Fruit fly (Drosophila melanogaster) S2 (cell line): Measurements from ENCODE around the gene CG1103.

Experiments used
- CG8478 ChIP-seq: fragments of >200 bp; optimal IDR thresholded peaks from 2 replicates; lab custom pipeline; 2018
- CTCF ChIP-seq, 2 experiments: fragments of >200 bp; optimal IDR thresholded peaks; 2 replicates each; lab custom pipeline; 2018

The CG1103 gene

DNA sequence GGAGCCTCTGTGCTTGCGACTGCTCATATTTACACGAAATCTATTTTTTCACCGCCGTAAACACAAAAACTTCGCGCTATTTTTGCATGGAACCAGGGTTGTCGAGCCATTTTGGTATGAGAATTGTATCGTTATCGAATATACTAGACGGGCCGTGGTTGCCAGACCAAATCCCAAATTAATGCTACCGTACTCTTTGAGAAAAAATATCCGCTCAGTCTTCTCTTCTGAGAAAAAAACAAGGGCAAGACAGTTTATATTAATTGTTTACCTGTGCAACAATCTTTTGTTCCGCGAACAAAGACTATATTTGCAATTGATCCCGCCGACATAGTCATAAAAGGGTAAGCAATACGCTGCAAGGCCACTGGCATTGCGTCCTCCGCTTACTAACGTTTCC lies at the start of gene CG1103, which contains the start of gene Skp2:
TSS of gene CG1103 (plus strand) at position 176 of the 400 bp plus-strand sequence.
TSS of gene Skp2 (minus strand) at position 95 of the 400 bp plus-strand sequence.
- TF ChIP-seq CG8478 (lab: Kevin White, UChicago) (no peak), CTCF (optimal IDR thresholded peaks at IDR 0.05; lab: Kevin White, UChicago) (peak in 1 of 2 experiments; percentile 34)

DNA sequence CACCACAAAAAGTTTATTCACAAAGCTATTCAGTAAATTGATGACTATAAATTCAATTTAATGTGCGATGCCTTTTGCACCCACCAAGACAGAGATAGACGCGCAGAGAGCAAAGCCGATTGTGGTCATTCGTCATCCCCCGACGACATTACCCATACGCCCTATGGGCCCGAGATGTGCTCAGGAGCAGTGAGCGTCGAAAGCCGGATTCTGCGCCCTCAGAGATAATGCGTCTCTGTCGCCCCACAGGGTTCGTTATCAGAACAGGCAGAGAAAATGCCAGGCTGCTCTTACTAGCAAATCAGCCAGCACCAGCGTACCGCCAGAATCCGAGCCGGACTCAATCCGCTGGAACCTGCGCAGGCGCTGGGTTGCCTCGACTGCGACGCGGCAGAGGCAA lies 46.3 kb upstream of the CG1103 start:
- TF ChIP-seq CTCF (optimal IDR thresholded peaks at IDR 0.05; lab: Kevin White, UChicago) (no peak), CG8478 (lab: Kevin White, UChicago) (no peak)

DNA sequence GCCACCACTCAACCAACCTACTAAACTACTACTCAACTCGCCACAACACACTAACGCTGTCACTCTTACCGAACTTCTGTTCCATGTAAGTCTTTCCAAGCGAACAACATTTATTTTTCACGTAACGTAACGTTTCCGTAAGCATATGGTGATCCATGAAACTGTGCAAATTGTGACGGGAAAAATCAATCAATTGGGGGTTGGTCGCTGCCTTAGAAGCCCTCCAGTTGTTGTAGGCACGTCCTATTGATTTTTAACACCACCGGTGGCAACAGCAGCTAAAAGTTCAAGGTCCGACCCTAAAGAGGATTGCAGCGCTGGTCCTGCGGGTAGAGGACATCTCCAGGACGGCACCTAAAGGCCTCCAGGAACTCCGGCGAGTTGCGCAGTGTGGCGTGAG lies 45.4 kb upstream of the CG1103 start:
- TF ChIP-seq CTCF (optimal IDR thresholded peaks at IDR 0.05; lab: Kevin White, UChicago) (no peak), CG8478 (lab: Kevin White, UChicago) (no peak)

DNA sequence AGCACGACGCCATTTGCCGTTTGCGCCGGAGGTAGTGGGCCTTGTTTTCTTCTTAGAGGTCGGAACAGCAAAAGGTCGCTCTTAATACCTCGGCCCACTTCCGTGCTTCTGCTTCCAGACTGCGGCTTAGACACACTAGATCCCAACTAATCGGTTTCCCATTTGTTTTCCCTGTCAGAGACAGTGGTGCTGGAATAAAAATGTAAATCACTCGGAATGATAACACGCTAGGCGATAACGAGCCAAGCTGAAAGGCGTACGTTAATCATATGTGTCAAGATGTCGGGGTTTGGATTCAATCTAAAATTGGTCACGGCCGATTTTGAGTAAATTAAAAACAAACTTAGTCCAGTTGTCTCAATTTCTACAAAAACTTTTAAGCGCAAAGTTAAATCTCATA lies 42.9 kb upstream of the CG1103 start, which contains the start of gene Nepl11:
TSS of gene Nepl11 (minus strand) at position 152 of the 400 bp plus-strand sequence.
- TF ChIP-seq CG8478 (lab: Kevin White, UChicago) (no peak), CTCF (optimal IDR thresholded peaks at IDR 0.05; lab: Kevin White, UChicago) (no peak)

DNA sequence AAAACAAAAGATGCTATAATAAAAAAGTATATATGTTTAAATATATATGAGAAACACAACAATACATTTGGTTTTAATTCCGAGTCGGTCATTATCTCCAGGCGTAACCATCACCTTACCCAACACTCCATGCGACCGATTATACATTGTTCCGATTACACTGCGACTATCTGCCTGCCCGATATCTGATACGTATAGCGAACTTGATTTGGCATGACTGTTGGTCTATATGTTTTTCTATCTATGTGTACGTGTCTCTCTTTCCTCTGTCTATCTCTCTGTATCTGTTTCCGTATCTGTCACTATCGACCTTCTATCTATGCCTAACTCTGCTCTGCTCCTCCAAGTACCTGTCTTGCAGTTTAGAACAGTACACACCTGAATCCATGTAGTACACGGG lies 36.1 kb upstream of the CG1103 start:
- no peak for TF ChIP-seq CG8478 (lab: Kevin White, UChicago)
- no peak for TF ChIP-seq CTCF (optimal IDR thresholded peaks at IDR 0.05; lab: Kevin White, UChicago)

DNA sequence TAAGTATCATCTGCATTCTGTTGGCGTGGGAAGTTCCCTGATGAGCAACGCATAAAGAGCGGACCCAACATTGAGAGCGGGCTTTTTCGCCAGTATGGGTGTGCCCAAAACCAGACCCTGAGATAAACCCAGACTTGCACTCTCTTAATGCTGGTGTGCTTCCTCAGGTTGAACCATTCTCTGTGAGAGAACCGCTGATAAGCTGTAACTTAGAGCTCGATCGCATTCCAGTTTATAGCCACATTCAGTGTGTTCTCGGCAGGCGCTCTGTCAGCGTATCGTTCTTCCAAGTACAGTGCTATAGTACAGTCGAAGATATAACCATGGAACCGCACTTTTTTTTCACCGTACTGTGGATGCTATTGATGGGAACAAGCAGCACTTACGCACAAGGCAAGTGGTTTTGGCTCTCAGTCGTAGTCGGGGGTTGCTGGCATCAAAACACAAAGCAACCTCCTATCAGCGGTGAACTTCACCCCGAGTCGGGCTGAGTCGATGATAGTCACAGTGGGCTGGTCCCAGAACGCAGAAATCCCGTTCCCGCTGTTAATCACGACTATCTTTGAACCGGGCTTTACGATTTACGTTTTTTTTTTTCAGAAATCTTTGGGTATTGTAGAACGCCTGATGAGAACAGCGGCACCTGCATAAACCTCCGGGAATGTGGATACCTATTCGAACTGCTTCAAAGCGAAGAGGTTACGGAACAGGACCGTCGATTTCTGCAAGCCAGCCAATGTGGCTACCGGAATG lies 29.7 kb upstream of the CG1103 start, which contains the start of gene MP1:
TSS of gene MP1 (plus strand) at position 245 of the 753 bp plus-strand sequence.
- TF ChIP-seq CTCF (optimal IDR thresholded peaks at IDR 0.05; lab: Kevin White, UChicago) (no peak), CG8478 (lab: Kevin White, UChicago) (no peak)

DNA sequence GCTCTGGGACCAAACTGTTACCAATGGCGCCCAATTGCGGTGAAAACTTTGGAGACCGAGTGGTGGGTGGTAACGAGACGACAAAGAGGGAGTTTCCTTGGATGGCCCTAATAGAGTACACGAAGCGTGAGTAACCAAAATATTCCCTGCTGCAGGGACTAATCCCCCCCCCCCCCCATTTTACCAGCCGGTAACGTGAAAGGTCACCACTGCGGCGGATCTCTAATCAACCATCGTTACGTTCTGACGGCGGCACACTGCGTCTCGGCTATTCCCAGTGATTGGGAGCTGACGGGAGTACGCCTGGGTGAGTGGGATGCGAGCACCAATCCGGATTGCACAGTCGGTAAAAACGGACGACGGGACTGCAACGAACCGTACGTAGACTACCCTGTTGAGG lies 28.8 kb upstream of the CG1103 start:
- no peak for TF ChIP-seq CG8478 (lab: Kevin White, UChicago)
- TF ChIP-seq CTCF (optimal IDR thresholded peaks at IDR 0.05; lab: Kevin White, UChicago) = no peak

DNA sequence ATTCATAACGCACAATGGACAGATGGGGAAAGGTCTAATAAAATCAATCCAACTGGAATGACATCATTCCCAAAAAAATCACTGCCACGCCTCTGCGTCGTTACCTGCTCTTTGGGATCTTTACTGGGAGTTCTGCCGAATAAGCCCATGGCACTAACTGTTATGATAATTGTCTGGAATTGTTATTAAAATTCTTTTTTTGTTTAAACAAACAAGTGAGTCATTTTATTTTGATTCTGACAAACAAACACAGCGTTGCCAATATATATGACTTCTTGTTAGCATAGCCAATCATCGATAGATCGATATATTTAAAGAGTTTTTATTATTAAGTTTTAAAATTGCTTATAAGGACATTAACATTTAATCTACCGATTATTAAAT lies 26.9 kb upstream of the CG1103 start, which contains the start of gene Vps24:
TSS of gene Vps24 (minus strand) at position 265 of the 384 bp plus-strand sequence.
- TF ChIP-seq CG8478 (lab: Kevin White, UChicago) (no peak), CTCF (optimal IDR thresholded peaks at IDR 0.05; lab: Kevin White, UChicago) (no peak)

DNA sequence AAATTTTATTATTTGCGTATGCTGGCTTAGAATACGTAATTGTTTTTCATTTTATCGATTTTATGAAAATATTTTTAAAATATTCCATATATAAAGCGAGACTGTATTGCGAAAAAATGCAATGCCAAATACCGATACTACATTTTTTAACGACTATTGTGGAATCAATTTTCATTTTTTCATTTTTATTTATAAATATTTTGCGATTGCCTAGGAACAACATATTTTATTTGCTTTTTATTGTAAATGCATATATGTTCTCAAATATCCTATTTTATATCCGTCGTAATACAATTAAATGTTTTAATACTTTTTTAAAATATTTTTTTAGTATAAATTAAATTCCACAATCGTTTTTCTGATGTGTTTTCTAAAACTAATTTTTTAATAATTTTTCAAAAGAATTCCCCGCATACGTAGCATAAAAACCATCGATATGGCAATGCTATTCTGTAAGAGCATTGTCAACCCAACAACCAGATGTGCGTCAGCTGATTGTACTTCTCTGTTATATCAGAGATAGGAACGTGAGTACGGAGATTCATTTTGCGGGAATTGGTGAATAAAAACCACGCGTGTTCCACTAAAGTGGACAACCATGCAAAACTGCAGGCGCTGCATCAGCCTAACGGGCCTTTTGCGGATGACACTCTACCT lies 26.4 kb upstream of the CG1103 start, which contains the start of gene Suv3:
TSS of gene Suv3 (plus strand) at position 489 of the 657 bp plus-strand sequence.
- no peak for TF ChIP-seq CTCF (optimal IDR thresholded peaks at IDR 0.05; lab: Kevin White, UChicago)
- no peak for TF ChIP-seq CG8478 (lab: Kevin White, UChicago)

DNA sequence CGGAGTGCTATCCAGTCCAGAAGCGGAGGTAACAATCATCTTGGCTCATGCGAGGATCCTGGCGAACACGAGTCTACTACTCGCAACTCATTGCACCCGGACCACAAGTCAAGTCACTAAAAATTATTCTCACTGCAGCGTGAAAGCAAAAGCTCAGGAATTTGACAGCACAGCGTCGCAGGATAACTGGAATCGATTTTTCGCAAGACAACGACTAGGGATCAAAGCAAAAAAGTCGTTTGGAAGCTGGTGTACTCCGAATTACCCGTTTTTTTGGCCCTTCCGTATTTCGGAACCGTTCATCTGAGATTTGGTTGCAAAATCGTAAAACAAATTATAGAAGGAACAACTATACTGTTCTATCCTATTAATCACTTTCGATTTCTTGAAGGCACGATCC lies 19.0 kb upstream of the CG1103 start:
- TF ChIP-seq CG8478 (lab: Kevin White, UChicago) (no peak), CTCF (optimal IDR thresholded peaks at IDR 0.05; lab: Kevin White, UChicago) (no peak)

DNA sequence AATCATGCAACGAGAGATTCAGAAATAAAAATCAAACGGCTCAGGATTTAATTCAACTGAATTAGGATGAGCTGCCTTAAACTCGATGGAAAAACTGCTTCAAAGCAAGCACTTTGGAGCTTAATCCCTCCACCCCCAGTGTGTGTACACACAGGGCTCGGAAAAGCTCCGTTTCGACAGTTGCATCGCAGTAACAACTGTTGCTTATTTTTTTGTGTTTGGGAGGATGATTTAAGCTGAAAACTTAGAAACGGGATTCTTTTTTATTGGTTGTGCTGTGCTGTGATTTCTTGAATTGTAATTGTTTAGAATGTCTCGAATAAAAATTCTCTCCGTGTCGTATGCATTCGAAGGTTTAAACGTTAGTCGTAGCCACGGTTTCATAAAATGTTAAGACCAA lies 18.6 kb upstream of the CG1103 start, which contains the start of gene Syt14:
TSS of gene Syt14 (minus strand) at position 71 of the 400 bp plus-strand sequence.
- no peak for TF ChIP-seq CTCF (optimal IDR thresholded peaks at IDR 0.05; lab: Kevin White, UChicago)
- no peak for TF ChIP-seq CG8478 (lab: Kevin White, UChicago)

DNA sequence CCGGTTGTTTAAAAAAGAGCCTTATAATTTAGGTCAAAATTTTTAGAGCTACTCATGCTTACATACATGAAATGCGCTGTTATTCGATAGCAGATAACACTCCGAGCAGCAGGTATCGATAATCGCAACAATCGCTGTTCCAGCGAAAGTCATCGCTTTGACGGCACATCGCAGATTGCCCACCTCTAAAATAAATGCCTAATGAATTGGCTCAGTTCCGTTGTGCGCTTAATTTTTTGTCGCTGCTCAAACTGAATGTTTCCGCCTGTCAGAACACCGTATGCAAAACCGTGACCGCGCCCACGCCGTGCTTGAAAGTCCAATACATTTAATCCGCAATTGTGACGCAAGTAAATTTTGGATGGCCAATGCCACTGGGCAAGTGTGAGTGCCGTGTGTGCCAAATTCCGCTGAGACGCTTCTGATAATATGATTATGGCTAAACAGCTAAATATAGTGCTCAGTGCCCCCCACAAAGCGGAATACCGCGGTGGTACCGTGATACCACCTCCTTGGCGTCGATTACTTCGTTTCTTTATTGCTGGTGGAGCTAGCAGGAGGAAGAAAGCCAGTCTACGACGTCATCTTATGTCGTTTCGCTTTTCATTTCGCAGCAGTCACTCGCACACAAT lies 17.9 kb upstream of the CG1103 start, which contains the start of gene CG9795:
TSS of gene CG9795 (plus strand) at position 177 of the 632 bp plus-strand sequence.
- no peak for TF ChIP-seq CG8478 (lab: Kevin White, UChicago)
- no peak for TF ChIP-seq CTCF (optimal IDR thresholded peaks at IDR 0.05; lab: Kevin White, UChicago)

DNA sequence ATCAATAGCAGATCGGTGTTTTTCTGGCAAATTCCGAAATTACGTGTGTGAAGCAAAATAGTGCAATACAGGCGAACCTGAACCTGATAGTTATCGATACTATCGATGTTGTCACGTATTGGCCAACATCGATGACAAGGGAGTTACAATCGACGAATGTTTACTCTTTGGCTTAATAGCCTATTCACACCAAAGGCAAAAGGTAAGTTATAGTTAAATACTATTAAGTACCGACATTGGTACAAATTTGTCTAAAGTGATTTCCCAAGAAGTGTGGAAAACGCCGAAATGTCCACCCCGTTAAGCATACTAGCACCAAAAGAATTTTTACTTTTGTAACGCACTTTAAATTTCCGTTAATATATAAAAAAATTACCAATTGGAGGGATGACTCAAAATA lies 3.6 kb upstream of the CG1103 start, which contains the start of gene CG9776:
TSS of gene CG9776 (minus strand) at position 108 of the 400 bp plus-strand sequence.
- TF ChIP-seq CTCF (optimal IDR thresholded peaks at IDR 0.05; lab: Kevin White, UChicago) (peak; percentile 18 to 34), CG8478 (lab: Kevin White, UChicago) (no peak)

DNA sequence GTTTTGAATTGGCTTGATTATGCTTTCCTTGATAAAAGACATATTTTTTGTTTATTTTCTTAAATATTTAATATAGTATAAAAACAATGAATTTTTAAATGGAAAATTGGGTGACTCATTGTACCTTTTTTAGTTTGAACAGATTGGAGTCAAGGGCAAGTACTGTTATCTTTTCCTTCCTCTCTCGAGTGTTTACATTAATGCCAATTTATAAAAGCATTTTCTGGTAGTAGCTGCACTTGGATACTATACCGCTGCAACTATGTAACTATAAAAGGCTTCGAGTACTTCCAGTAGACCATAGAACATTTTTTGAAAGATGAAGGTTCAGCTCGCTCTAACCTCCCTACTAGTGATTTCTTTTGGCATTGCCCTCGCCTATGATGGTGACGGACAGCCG lies 2.8 kb upstream of the CG1103 start, which contains the start of gene CG14645:
TSS of gene CG14645 (plus strand) at position 301 of the 400 bp plus-strand sequence.
- no peak for TF ChIP-seq CG8478 (lab: Kevin White, UChicago)
- TF ChIP-seq CTCF (optimal IDR thresholded peaks at IDR 0.05; lab: Kevin White, UChicago) = no peak
